Worm (Caenorhabditis elegans) whole organism, L3 larva: ENCODE measurements around the gene spin-1.

Experiments used
- ZK546.5 ChIP-seq: sonication (generic microtip); optimal IDR thresholded peaks from 2 replicates; lab custom pipeline; 2017; ENCODE audit warnings: missing biosample characterization, missing genetic modification characterization
- ama-1 ChIP-seq: fragments of 150-350 bp; optimal IDR thresholded peaks from 2 replicates; lab custom pipeline; 2018
- ceh-9 ChIP-seq: sonication (generic microtip); optimal IDR thresholded peaks from 2 replicates; lab custom pipeline; 2018; ENCODE audit warnings: missing biosample characterization, missing genetic modification characterization
- elt-1 ChIP-seq: fragments of 150-350 bp; optimal IDR thresholded peaks from 2 replicates; lab custom pipeline; 2014; ENCODE audit warnings: missing biosample characterization, missing genetic modification characterization
- fos-1 ChIP-seq: fragments of 150-350 bp; optimal IDR thresholded peaks from 2 replicates; lab custom pipeline; 2014; ENCODE audit warnings: missing biosample characterization, missing genetic modification characterization
- lin-15B ChIP-seq: fragments of 150-350 bp; optimal IDR thresholded peaks from 2 replicates; lab custom pipeline; 2014; ENCODE audit warnings: missing biosample characterization, missing genetic modification characterization
- nhr-28 ChIP-seq: fragments of 150-350 bp; optimal IDR thresholded peaks from 2 replicates; lab custom pipeline; 2014; ENCODE audit warnings: missing biosample characterization, missing genetic modification characterization
- nhr-67 ChIP-seq: fragments of 150-350 bp; optimal IDR thresholded peaks from 2 replicates; lab custom pipeline; 2014; ENCODE audit warnings: missing biosample characterization, missing genetic modification characterization
- pqm-1 ChIP-seq: fragments of 150-350 bp; optimal IDR thresholded peaks from 2 replicates; lab custom pipeline; 2017; ENCODE audit warnings: missing biosample characterization, missing genetic modification characterization, inconsistent platforms
- unc-62 ChIP-seq: fragments of 150-350 bp; sonication (generic microtip); optimal IDR thresholded peaks from 4 replicates; lab custom pipeline; 2014; ENCODE audit warnings: missing biosample characterization, missing genetic modification reagents, missing genetic modification characterization

DNA sequence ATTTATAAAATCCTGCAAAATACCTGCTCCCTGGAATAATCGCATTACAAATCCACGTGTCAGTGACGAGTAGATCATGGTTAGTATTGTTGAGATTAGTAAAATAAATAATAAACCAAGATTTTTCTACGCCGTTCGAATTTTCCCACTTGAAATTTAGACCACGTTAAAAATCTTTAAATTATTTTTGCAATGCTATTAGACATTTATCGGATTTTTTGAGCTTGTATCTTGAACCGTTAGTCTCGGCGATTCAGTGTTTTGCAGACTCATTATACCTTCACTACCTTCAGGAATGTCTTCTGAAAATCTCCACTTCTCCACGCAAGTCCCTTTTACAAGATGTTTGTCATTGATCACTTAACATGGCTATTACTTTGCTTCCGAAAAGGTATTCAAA is 47.4 kb downstream of the spin-1 start, which contains the start of gene C27A7.5:
- TF ChIP-seq lin-15B (no peak), fos-1 (tag; lab: Kevin White, UChicago) (no peak), ceh-9 (tag; lab: Kevin White, UChicago) (no peak), pqm-1 (tag; lab: Kevin White, UChicago) (no peak), nhr-28 (tag; lab: Kevin White, UChicago) (no peak), unc-62 (GFP tag; lab: Kevin White, UChicago) (no peak), nhr-67 (tag; lab: Kevin White, UChicago) (no peak), ama-1 (no peak), elt-1 (no peak), ZK546.5 (tag; lab: Kevin White, UChicago) (no peak)
